Worm (Caenorhabditis elegans): ENCODE measurements around the gene fkh-9.

DNA sequence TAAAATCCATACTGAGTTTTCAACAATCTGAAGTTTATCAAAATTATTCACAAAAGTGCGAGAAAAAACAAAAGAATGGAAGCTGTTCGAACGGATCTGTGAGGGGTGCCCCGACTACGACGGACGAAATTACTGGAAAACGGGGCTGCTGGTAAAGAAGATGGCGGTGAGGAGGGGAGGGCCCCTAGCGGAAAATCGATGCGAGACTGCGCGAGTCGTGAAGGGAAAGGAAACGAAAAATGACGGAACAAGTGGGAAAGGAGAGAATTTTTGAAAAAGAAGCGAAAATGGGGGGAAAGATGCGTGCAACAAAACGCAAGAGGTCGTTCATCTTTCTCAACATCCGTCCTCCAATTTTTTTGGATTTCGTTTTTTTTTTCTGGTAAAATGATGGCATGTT, 24.0 kb downstream of the fkh-9 start:
- TF ChIP-seq R02D3.7 (tag; optimal IDR thresholded peaks at IDR 0.05) (no peak), ceh-82 (tag; optimal IDR thresholded peaks at IDR 0.05) (no peak), dve-1 (tag; optimal IDR thresholded peaks at IDR 0.05; ENCODE audit: insufficient read depth) (no peak), F26F4.8 (GFP tag; conservative IDR thresholded peaks at IDR 0.05) (no peak), ztf-11 (tag; optimal IDR thresholded peaks at IDR 0.05) (no peak), nhr-28 (tag; optimal IDR thresholded peaks at IDR 0.05) (no peak), zfp-2 (tag; optimal IDR thresholded peaks at IDR 0.05) (no peak)
